Worm (Caenorhabditis elegans): ENCODE measurements around the gene nspg-7.2.

DNA sequence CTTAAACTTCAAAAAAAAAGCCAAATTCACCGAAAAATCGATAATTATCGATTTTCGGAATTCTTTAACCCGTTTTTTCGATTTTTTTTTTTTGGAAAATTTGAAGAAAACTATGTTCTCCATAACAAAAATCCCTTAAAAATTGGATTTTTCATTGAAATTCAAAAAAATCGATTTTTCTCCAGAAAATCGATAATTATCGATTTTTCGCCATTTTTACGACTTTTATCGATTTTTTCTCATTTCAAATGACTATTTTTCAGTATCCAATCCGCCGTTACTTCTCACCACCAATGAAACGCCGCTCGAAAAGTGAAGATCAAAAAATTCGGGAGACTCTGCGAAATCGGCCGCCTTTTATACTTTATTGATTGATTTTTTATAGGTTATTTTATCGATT is 17.3 kb downstream of the nspg-7.2 start:
- no peak for TF ChIP-seq fkh-10 (GFP tag; optimal IDR thresholded peaks at IDR 0.05)
- no peak for TF ChIP-seq ceh-30 (tag; optimal IDR thresholded peaks at IDR 0.05)
- no peak for TF ChIP-seq ets-4 (tag; optimal IDR thresholded peaks at IDR 0.05)
